Worm (Caenorhabditis elegans) whole organism, L2 larva: Measurements from ENCODE around the gene K10C9.1.

Experiments
- C34F6.9 ChIP-seq: fragments of 150-350 bp; optimal IDR thresholded peaks from 2 replicates; lab custom pipeline; 2014; ENCODE audit warnings: missing biosample characterization, missing genetic modification characterization
- F13H6.1 ChIP-seq: sonication (generic microtip); optimal IDR thresholded peaks from 2 replicates; lab custom pipeline; 2016; ENCODE audit warnings: missing genetic modification characterization, missing compliant biosample characterization
- Y55F3AM.14 ChIP-seq: fragments of 200-800 bp; sonication (Bioruptor generic); optimal IDR thresholded peaks from 2 replicates; lab custom pipeline; 2018; ENCODE audit warnings: mild to moderate bottlenecking, missing genetic modification characterization, missing compliant biosample characterization
- ZK546.5 ChIP-seq: sonication (generic microtip); optimal IDR thresholded peaks from 2 replicates; lab custom pipeline; 2017; ENCODE audit warnings: missing biosample characterization, missing genetic modification characterization
- alr-1 ChIP-seq: fragments of 150-350 bp; optimal IDR thresholded peaks from 2 replicates; lab custom pipeline; 2014; ENCODE audit warnings: missing biosample characterization, missing genetic modification characterization
- blmp-1 ChIP-seq: sonication (generic microtip); optimal IDR thresholded peaks from 2 replicates; lab custom pipeline; 2017; ENCODE audit warnings: missing genetic modification characterization, mild to moderate bottlenecking, missing compliant biosample characterization, antibody characterized with exemption, moderate library complexity; ENCODE audit not compliant: insufficient read depth
- ceh-16 ChIP-seq: fragments of 150-350 bp; optimal IDR thresholded peaks from 2 replicates; lab custom pipeline; 2014; ENCODE audit warnings: missing biosample characterization, missing genetic modification characterization
- dmd-4 ChIP-seq: sonication (generic microtip); optimal IDR thresholded peaks from 2 replicates; lab custom pipeline; 2017; ENCODE audit warnings: missing biosample characterization, missing genetic modification characterization
- egl-27 ChIP-seq: sonication (generic microtip); optimal IDR thresholded peaks from 3 replicates; lab custom pipeline; 2017; ENCODE audit warnings: missing biosample characterization, missing genetic modification reagents, missing genetic modification characterization
- elt-3 ChIP-seq: sonication (generic microtip); optimal IDR thresholded peaks from 2 replicates; lab custom pipeline; 2017; ENCODE audit warnings: missing biosample characterization, missing genetic modification characterization
- fos-1 ChIP-seq: fragments of 150-350 bp; optimal IDR thresholded peaks from 2 replicates; lab custom pipeline; 2014; ENCODE audit warnings: missing biosample characterization, missing genetic modification characterization
- gmeb-1 ChIP-seq: fragments of 150-350 bp; optimal IDR thresholded peaks from 2 replicates; lab custom pipeline; 2014; ENCODE audit warnings: missing biosample characterization, missing genetic modification characterization
- lin-13 ChIP-seq: fragments of 150-350 bp; optimal IDR thresholded peaks from 2 replicates; lab custom pipeline; 2014; ENCODE audit warnings: missing biosample characterization, missing genetic modification reagents, missing genetic modification characterization
- lsy-2 ChIP-seq, 2 experiments: fragments of 150-350 bp in 1 of 2; sonication (generic microtip) in 1 of 2; optimal IDR thresholded peaks; 2 replicates each; lab custom pipeline; 2014 to 2017; ENCODE audit warnings: missing biosample characterization in 2 of 2, missing genetic modification characterization in 2 of 2
- mab-5 ChIP-seq: fragments of 150-350 bp; optimal IDR thresholded peaks from 2 replicates; lab custom pipeline; 2014; ENCODE audit warnings: missing biosample characterization, missing genetic modification characterization
- mbf-1 ChIP-seq: sonication (generic microtip); optimal IDR thresholded peaks from 2 replicates; lab custom pipeline; 2017; ENCODE audit warnings: missing biosample characterization, missing genetic modification characterization
- nhr-11 ChIP-seq: fragments of 150-350 bp; optimal IDR thresholded peaks from 2 replicates; lab custom pipeline; 2014; ENCODE audit warnings: missing biosample characterization, missing genetic modification characterization
- nhr-129 ChIP-seq: fragments of 150-350 bp; optimal IDR thresholded peaks from 2 replicates; lab custom pipeline; 2014; ENCODE audit warnings: missing biosample characterization, missing genetic modification characterization
- nhr-21 ChIP-seq: fragments of 150-350 bp; optimal IDR thresholded peaks from 2 replicates; lab custom pipeline; 2014; ENCODE audit warnings: missing biosample characterization, missing genetic modification characterization
- nhr-23 ChIP-seq: fragments of 150-350 bp; optimal IDR thresholded peaks from 2 replicates; lab custom pipeline; 2014; ENCODE audit warnings: missing biosample characterization, missing genetic modification reagents, missing genetic modification characterization
- nhr-237 ChIP-seq: fragments of 150-350 bp; optimal IDR thresholded peaks from 2 replicates; lab custom pipeline; 2014; ENCODE audit warnings: missing biosample characterization, missing genetic modification characterization
- nhr-25 ChIP-seq: fragments of 150-350 bp; sonication (generic microtip); optimal IDR thresholded peaks from 3 replicates; lab custom pipeline; 2014; ENCODE audit warnings: missing biosample characterization, missing genetic modification characterization
- sem-4 ChIP-seq: fragments of 150-350 bp; optimal IDR thresholded peaks from 2 replicates; lab custom pipeline; 2014; ENCODE audit warnings: missing biosample characterization, missing genetic modification reagents, missing genetic modification characterization
- skn-1 ChIP-seq: sonication (generic microtip); optimal IDR thresholded peaks from 2 replicates; lab custom pipeline; 2017; ENCODE audit warnings: missing biosample characterization, missing genetic modification characterization
- sma-9 ChIP-seq, 2 experiments: fragments of 150-350 bp in 1 of 2; sonication (generic microtip) in 1 of 2; optimal IDR thresholded peaks; 2 replicates each; lab custom pipeline; 2014 to 2016; ENCODE audit warnings: missing genetic modification characterization in 2 of 2, mild to moderate bottlenecking in 1 of 2, missing biosample characterization in 1 of 2, missing compliant biosample characterization in 1 of 2, missing genetic modification reagents in 1 of 2, moderate library complexity in 1 of 2
- unc-39 ChIP-seq: fragments of 150-350 bp; optimal IDR thresholded peaks from 2 replicates; lab custom pipeline; 2014; ENCODE audit warnings: missing biosample characterization, missing genetic modification characterization
- unc-55 ChIP-seq: fragments of 150-350 bp; sonication (generic microtip); optimal IDR thresholded peaks from 3 replicates; lab custom pipeline; 2014; ENCODE audit warnings: missing biosample characterization, missing genetic modification reagents, missing genetic modification characterization
- zag-1 ChIP-seq: fragments of 150-350 bp; optimal IDR thresholded peaks from 2 replicates; lab custom pipeline; 2014; ENCODE audit warnings: missing biosample characterization, missing genetic modification characterization
- ztf-11 ChIP-seq: sonication (generic microtip); optimal IDR thresholded peaks from 2 replicates; lab custom pipeline; 2017; ENCODE audit warnings: missing biosample characterization, missing genetic modification characterization

K10C9.1 gene

DNA sequence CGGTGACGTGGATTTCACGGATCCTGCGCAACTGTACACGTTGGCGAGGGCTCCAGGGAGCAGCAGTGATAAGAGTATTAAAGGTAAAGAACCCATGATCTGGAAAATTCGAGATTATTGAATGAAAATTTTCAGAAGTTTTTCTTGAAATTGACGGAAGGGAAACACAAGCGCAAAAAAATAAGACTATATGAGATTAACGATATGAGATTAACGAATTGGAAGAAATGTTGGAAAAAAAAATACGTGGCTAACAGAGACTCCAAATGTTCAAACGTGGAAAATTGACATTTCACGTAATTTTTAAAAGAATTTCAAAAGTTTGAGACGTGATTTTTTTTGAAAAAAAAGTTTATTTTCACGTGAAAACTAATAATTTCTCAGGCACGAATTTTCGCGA, 26.6 kb upstream of the K10C9.1 start, which contains the start of gene nra-4:
nra-4 (minus strand) TSS at position 101 of the 400 bp plus-strand sequence.
- TF ChIP-seq nhr-21 (tag; lab: Kevin White, UChicago) (no peak), lin-13 (GFP tag; lab: Kevin White, UChicago) (no peak), C34F6.9 (tag; lab: Kevin White, UChicago) (no peak), ceh-16 (tag; lab: Kevin White, UChicago) (no peak), ZK546.5 (tag; lab: Kevin White, UChicago) (no peak), nhr-11 (tag; lab: Kevin White, UChicago) (no peak)

ce11 chrV:1049334-1049733, 25.7 kb upstream of the K10C9.1 start:
- TF ChIP-seq C34F6.9 (tag; lab: Kevin White, UChicago) (peak; percentile 21), blmp-1 (tag; lab: Kevin White, UChicago) (no peak), fos-1 (tag; lab: Kevin White, UChicago) (peak; percentile 8), unc-55 (GFP tag; lab: Kevin White, UChicago) (peak; percentile 43)
- TF ChIP-seq, all 48 proteins: peak for 3

- TF ChIP-seq Y55F3AM.14 (GFP tag; lab: Kevin White, UChicago): no peak
- TF ChIP-seq lsy-2 (tag; optimal IDR thresholded peaks at IDR 0.05; lab: Kevin White, UChicago): no peak
- TF ChIP-seq mbf-1 (tag; lab: Kevin White, UChicago): no peak
- no peak for TF ChIP-seq egl-27
- no peak for TF ChIP-seq nhr-21 (tag; lab: Kevin White, UChicago)
- TF ChIP-seq nhr-237: no peak
- no peak for TF ChIP-seq nhr-129 (tag; lab: Kevin White, UChicago)
These were observed 23.4 kb upstream of the K10C9.1 start for ce11 chrV:1051651-1052050.

- TF ChIP-seq skn-1: no peak
- TF ChIP-seq lin-13 (GFP tag; lab: Kevin White, UChicago): no peak
- TF ChIP-seq, all 48 proteins: peak for 0
These were observed 22.4 kb upstream of the K10C9.1 start, which contains the start of gene K10C9.4 for ce11 chrV:1052559-1053064. Gene K10C9.4 (minus strand): TSS chrV:1053014.

- no peak for TF ChIP-seq dmd-4 (tag; lab: Kevin White, UChicago)
- no peak for TF ChIP-seq sma-9 (GFP tag; optimal IDR thresholded peaks at IDR 0.05; lab: Kevin White, UChicago)
- no peak for TF ChIP-seq sma-9 (tag; optimal IDR thresholded peaks at IDR 0.05; lab: Kevin White, UChicago)
- no peak for TF ChIP-seq C34F6.9 (tag; lab: Kevin White, UChicago)
- no peak for TF ChIP-seq elt-3
- TF ChIP-seq nhr-25 (tag; lab: Kevin White, UChicago): no peak
These were observed 21.7 kb upstream of the K10C9.1 start for ce11 chrV:1053385-1053784.

ce11 chrV:1060219-1060863, 14.7 kb upstream of the K10C9.1 start:
- TF ChIP-seq fos-1 (tag; lab: Kevin White, UChicago) (peak; percentile 78), sma-9 (GFP tag; optimal IDR thresholded peaks at IDR 0.05; lab: Kevin White, UChicago) (peak; percentile 8), sma-9 (tag; optimal IDR thresholded peaks at IDR 0.05; lab: Kevin White, UChicago) (no peak), F13H6.1 (peak; percentile 21), mab-5 (peak; percentile 73), nhr-21 (tag; lab: Kevin White, UChicago) (no peak), mbf-1 (tag; lab: Kevin White, UChicago) (no peak), gmeb-1 (peak; percentile 38)

- no peak for TF ChIP-seq zag-1 (tag; lab: Kevin White, UChicago)
- no peak for TF ChIP-seq ztf-11 (tag; lab: Kevin White, UChicago)
- no peak for TF ChIP-seq unc-55 (GFP tag; lab: Kevin White, UChicago)
- no peak for TF ChIP-seq nhr-23 (tag; lab: Kevin White, UChicago)
- TF ChIP-seq sem-4: no peak
- no peak for TF ChIP-seq unc-39 (tag; lab: Kevin White, UChicago)
- no peak for TF ChIP-seq skn-1
- no peak for TF ChIP-seq blmp-1 (tag; lab: Kevin White, UChicago)
- no peak for TF ChIP-seq alr-1 (tag; lab: Kevin White, UChicago)
- TF ChIP-seq mab-5: no peak
These were observed 13.8 kb upstream of the K10C9.1 start, which contains the start of gene rnst-2 for ce11 chrV:1061295-1061694. Gene rnst-2 (plus strand): TSS chrV:1061595.
